Fruit fly (Drosophila melanogaster) whole organism, embryonic: ENCODE measurements around the gene CG1307.

ENCODE experiments used
- ATbp ChIP-seq: fragments of 200-800 bp; sonication (Bioruptor generic); optimal IDR thresholded peaks from 2 replicates; lab custom pipeline; 2017; ENCODE audit warnings: missing biosample characterization, mild to moderate bottlenecking, missing genetic modification characterization, missing genetic modification reagents
- Ada2b ChIP-seq: fragments of 200-800 bp; sonication (Bioruptor generic); IDR thresholded peaks from 2 replicates; pipeline ENCODE4 v1.3.6; 2022; ENCODE audit warnings: missing biosample characterization, missing genetic modification characterization
- Atf3 ChIP-seq: fragments of 200-800 bp; sonication (Bioruptor generic); optimal IDR thresholded peaks from 3 replicates; lab custom pipeline; 2016; ENCODE audit warnings: missing biosample characterization, missing genetic modification characterization
- CG10979 ChIP-seq: fragments of 200-800 bp; sonication (Bioruptor generic); optimal IDR thresholded peaks from 2 replicates; lab custom pipeline; 2018; ENCODE audit warnings: missing biosample characterization, mild to moderate bottlenecking, missing genetic modification characterization, moderate library complexity
- CG11247 ChIP-seq: fragments of 200-800 bp; sonication (Bioruptor generic); IDR thresholded peaks from 2 replicates; pipeline ENCODE4 v1.3.6; 2022; ENCODE audit warnings: missing biosample characterization, missing genetic modification characterization
- CG12236 ChIP-seq: fragments of 200-800 bp; sonication (Bioruptor generic); optimal IDR thresholded peaks from 2 replicates; lab custom pipeline; 2016; ENCODE audit warnings: missing biosample characterization, missing genetic modification characterization
- CG12744 ChIP-seq: fragments of 200-800 bp; sonication (Bioruptor generic); optimal IDR thresholded peaks from 2 replicates; lab custom pipeline; 2016; ENCODE audit warnings: missing biosample characterization, missing genetic modification characterization
- CG14441 ChIP-seq: fragments of 200-800 bp; sonication (Bioruptor generic); IDR thresholded peaks from 2 replicates; pipeline ENCODE4 v1.3.6; 2022; ENCODE audit warnings: missing biosample characterization, missing genetic modification characterization
- CG1647 ChIP-seq: fragments of 200-800 bp; sonication (Bioruptor generic); optimal IDR thresholded peaks from 3 replicates; lab custom pipeline; 2016; ENCODE audit warnings: missing biosample characterization, missing genetic modification characterization
- CG16863 ChIP-seq: fragments of 200-800 bp; sonication (Bioruptor generic); optimal IDR thresholded peaks from 3 replicates; lab custom pipeline; 2016; ENCODE audit warnings: missing biosample characterization, missing genetic modification characterization
- CG17361 ChIP-seq: fragments of 200-800 bp; sonication (Bioruptor generic); IDR thresholded peaks from 3 replicates; pipeline ENCODE4 v1.3.6; 2022; ENCODE audit warnings: missing biosample characterization, missing genetic modification characterization
- CG17385 ChIP-seq: fragments of 200-800 bp; sonication (Bioruptor generic); optimal IDR thresholded peaks from 3 replicates; lab custom pipeline; 2018; ENCODE audit warnings: missing biosample characterization, mild to moderate bottlenecking, missing genetic modification characterization
- CG2129 ChIP-seq: fragments of 200-800 bp; sonication (Bioruptor generic); IDR thresholded peaks from 2 replicates; pipeline ENCODE4 v1.3.6; 2022; ENCODE audit warnings: missing biosample characterization, missing genetic modification characterization; ENCODE audit not compliant: partially characterized antibody
- CG31365 ChIP-seq: fragments of 200-800 bp; sonication (Bioruptor generic); optimal IDR thresholded peaks from 2 replicates; lab custom pipeline; 2018; ENCODE audit warnings: missing biosample characterization, mild to moderate bottlenecking, missing genetic modification characterization
- CG33213 ChIP-seq: fragments of 200-800 bp; sonication (Bioruptor generic); optimal IDR thresholded peaks from 3 replicates; lab custom pipeline; 2016; ENCODE audit warnings: missing biosample characterization, missing genetic modification characterization
- CG6689 ChIP-seq: fragments of 200-800 bp; sonication (Bioruptor generic); IDR thresholded peaks from 2 replicates; pipeline ENCODE4 v1.3.6; 2022; ENCODE audit warnings: missing biosample characterization, missing genetic modification characterization
- CG8290 ChIP-seq, 3 experiments: fragments of 200-800 bp; sonication (Bioruptor generic); optimal IDR thresholded peaks; 2 replicates each; lab custom pipeline; 2016 to 2019; ENCODE audit warnings: missing biosample characterization in 3 of 3, missing genetic modification characterization in 3 of 3, mild to moderate bottlenecking in 2 of 3, moderate library complexity in 1 of 3
- CG8765 ChIP-seq: fragments of 200-800 bp; sonication (Bioruptor generic); IDR thresholded peaks from 2 replicates; pipeline ENCODE4 v1.3.6; 2022; ENCODE audit warnings: missing biosample characterization, missing genetic modification characterization
- CG9932 ChIP-seq: fragments of 200-800 bp; sonication (Bioruptor generic); IDR thresholded peaks from 2 replicates; pipeline ENCODE4 v1.3.6; 2022; ENCODE audit warnings: missing biosample characterization, missing genetic modification characterization
- D19B ChIP-seq: fragments of 200-800 bp; sonication (Bioruptor generic); optimal IDR thresholded peaks from 2 replicates; lab custom pipeline; 2017; ENCODE audit warnings: missing biosample characterization, mild to moderate bottlenecking, missing genetic modification characterization
- Dref ChIP-seq: fragments of 200-800 bp; sonication (Bioruptor generic); IDR thresholded peaks from 2 replicates; pipeline ENCODE4 v1.3.6; 2022; ENCODE audit warnings: missing biosample characterization, missing genetic modification characterization
- Ets65A ChIP-seq: fragments of 200-800 bp; sonication (Bioruptor generic); peaks from one replicate; lab custom pipeline; 2016; ENCODE audit warnings: missing biosample characterization, missing genetic modification characterization
- GATAe ChIP-seq: fragments of 200-800 bp; sonication (Bioruptor generic); conservative IDR thresholded peaks from 2 replicates; pipeline ENCODE4 v1.3.6; 2022; ENCODE audit warnings: missing biosample characterization, missing genetic modification characterization
- HLH54F ChIP-seq: fragments of 200-800 bp; sonication (Bioruptor generic); optimal IDR thresholded peaks from 3 replicates; lab custom pipeline; 2016; ENCODE audit warnings: missing biosample characterization, missing genetic modification characterization
- NfI ChIP-seq: fragments of 200-800 bp; sonication (Bioruptor generic); optimal IDR thresholded peaks from 3 replicates; lab custom pipeline; 2018; ENCODE audit warnings: missing biosample characterization, mild to moderate bottlenecking, missing genetic modification characterization, moderate library complexity
- Poxn ChIP-seq: fragments of 200-800 bp; sonication (Bioruptor generic); IDR thresholded peaks from 2 replicates; pipeline ENCODE4 v1.3.6; 2022; ENCODE audit warnings: missing biosample characterization, missing genetic modification characterization
- Ravus ChIP-seq: fragments of 200-800 bp; sonication (Bioruptor generic); IDR thresholded peaks from 2 replicates; pipeline ENCODE4 v1.3.6; 2022; ENCODE audit warnings: missing biosample characterization, missing genetic modification characterization
- TFAM ChIP-seq: fragments of 200-800 bp; sonication (Bioruptor generic); optimal IDR thresholded peaks from 2 replicates; lab custom pipeline; 2017; ENCODE audit warnings: missing biosample characterization, missing genetic modification characterization, inconsistent platforms
- Trl ChIP-seq, 3 experiments: fragments of >200 bp in 2 of 3; fragments of 200-800 bp in 1 of 3; sonication (Bioruptor generic) in 1 of 3; optimal IDR thresholded peaks; 2 replicates in 1 of 3; 3 replicates in 2 of 3; lab custom pipeline; 2016 to 2017; ENCODE audit warnings: missing biosample characterization in 1 of 3, missing genetic modification characterization in 1 of 3
- Xbp1 ChIP-seq: fragments of 200-800 bp; sonication (Bioruptor generic); optimal IDR thresholded peaks from 3 replicates; lab custom pipeline; 2016; ENCODE audit warnings: missing biosample characterization, mild to moderate bottlenecking, missing genetic modification characterization
- ase ChIP-seq: fragments of 200-800 bp; sonication (Bioruptor generic); IDR thresholded peaks from 3 replicates; pipeline ENCODE4 v1.3.6; 2022; ENCODE audit warnings: missing biosample characterization, missing genetic modification characterization
- btn ChIP-seq: fragments of 200-800 bp; sonication (Bioruptor generic); optimal IDR thresholded peaks from 2 replicates; lab custom pipeline; 2016; ENCODE audit warnings: missing biosample characterization, missing genetic modification characterization
- dan ChIP-seq: fragments of 200-800 bp; sonication (Bioruptor generic); IDR thresholded peaks from 2 replicates; pipeline ENCODE4 v1.3.6; 2022; ENCODE audit warnings: missing biosample characterization, missing genetic modification characterization
- dysf ChIP-seq: fragments of 200-800 bp; sonication (Bioruptor generic); IDR thresholded peaks from 3 replicates; pipeline ENCODE4 v1.3.6; 2022; ENCODE audit warnings: missing biosample characterization, missing genetic modification characterization
- emc ChIP-seq: fragments of 200-800 bp; sonication (Bioruptor generic); optimal IDR thresholded peaks from 2 replicates; lab custom pipeline; 2016; ENCODE audit warnings: missing biosample characterization, missing genetic modification characterization
- exex ChIP-seq: fragments of 200-800 bp; sonication (Bioruptor generic); optimal IDR thresholded peaks from 4 replicates; lab custom pipeline; 2018; ENCODE audit warnings: missing biosample characterization, mild to moderate bottlenecking, missing genetic modification characterization, moderate library complexity
- fd3F ChIP-seq: fragments of 200-800 bp; sonication (Bioruptor generic); optimal IDR thresholded peaks from 2 replicates; lab custom pipeline; 2018; ENCODE audit warnings: missing biosample characterization, mild to moderate bottlenecking, missing genetic modification characterization, moderate library complexity
- fru ChIP-seq: fragments of >200 bp; optimal IDR thresholded peaks from 2 replicates; lab custom pipeline; 2017
- fu2 ChIP-seq: fragments of 200-800 bp; sonication (Bioruptor generic); optimal IDR thresholded peaks from 2 replicates; lab custom pipeline; 2016; ENCODE audit warnings: missing biosample characterization, missing genetic modification characterization
- grn ChIP-seq: fragments of 200-800 bp; sonication (Bioruptor generic); optimal IDR thresholded peaks from 3 replicates; lab custom pipeline; 2017; ENCODE audit warnings: missing biosample characterization, missing genetic modification characterization
- jing ChIP-seq: fragments of 200-800 bp; sonication (Bioruptor generic); optimal IDR thresholded peaks from 2 replicates; lab custom pipeline; 2018; ENCODE audit warnings: missing biosample characterization, mild to moderate bottlenecking, missing genetic modification characterization
- psq ChIP-seq: fragments of 200-800 bp; sonication (Bioruptor generic); optimal IDR thresholded peaks from 2 replicates; lab custom pipeline; 2017; ENCODE audit warnings: missing biosample characterization, missing genetic modification characterization
- ssp ChIP-seq: fragments of 200-800 bp; sonication (Bioruptor generic); IDR thresholded peaks from 2 replicates; pipeline ENCODE4 v1.3.6; 2022; ENCODE audit warnings: missing biosample characterization, missing genetic modification characterization
- trh ChIP-seq: fragments of 200-800 bp; sonication (Bioruptor generic); optimal IDR thresholded peaks from 2 replicates; lab custom pipeline; 2016; ENCODE audit warnings: missing biosample characterization, missing genetic modification characterization

CG1307 gene

dm6 chr3R:6646740-6647139 lies 10.5 kb downstream of the CG1307 start, which contains the start of gene Taf1 (continued):
- TF ChIP-seq trh (GFP tag; lab: Kevin White, UChicago) (no peak), ssp (GFP tag; lab: Robert Waterston, UW) (no peak), Dref (GFP tag; lab: Robert Waterston, UW) (peak; percentile 40; the same call in 1 of the 2 replicates), CG1647 (GFP tag; lab: Kevin White, UChicago) (no peak), CG33213 (GFP tag; lab: Kevin White, UChicago) (peak; percentile 66), emc (GFP tag; lab: Kevin White, UChicago) (no peak), CG6689 (GFP tag; lab: Robert Waterston, UW) (no peak), fu2 (no peak), CG17385 (GFP tag; lab: Kevin White, UChicago) (no peak), NfI (no peak), CG2129 (GFP tag; lab: Robert Waterston, UW) (no peak), Trl (optimal IDR thresholded peaks at IDR 0.05; lab: Kevin White, UChicago) (no peak), Trl (GFP tag; optimal IDR thresholded peaks at IDR 0.05; lab: Kevin White, UChicago) (no peak), jing (no peak), btn (GFP tag; lab: Kevin White, UChicago) (no peak), D19B (GFP tag; lab: Kevin White, UChicago) (no peak), dan (GFP tag; lab: Robert Waterston, UW) (no peak), CG8290 (GFP tag; optimal IDR thresholded peaks at IDR 0.05; lab: Kevin White, UChicago) (no peak), CG8290 (tag; optimal IDR thresholded peaks at IDR 0.05; lab: Kevin White, UChicago) (no peak), ase (GFP tag; lab: Robert Waterston, UW) (no peak), ATbp (GFP tag; lab: Kevin White, UChicago) (no peak)

- TF ChIP-seq CG9932 (GFP tag; lab: Robert Waterston, UW), result no peak
- TF ChIP-seq fru (lab: Kevin White, UChicago), result no peak
- TF ChIP-seq CG12744 (GFP tag; lab: Kevin White, UChicago), result no peak
- no peak for TF ChIP-seq Poxn (GFP tag; lab: Robert Waterston, UW)
- TF ChIP-seq CG12236, result no peak
- TF ChIP-seq CG11247, result no peak
- TF ChIP-seq HLH54F (GFP tag; lab: Kevin White, UChicago), result no peak
- TF ChIP-seq D19B (GFP tag; lab: Kevin White, UChicago), result peak; percentile 85
- no peak for TF ChIP-seq TFAM (GFP tag; lab: Kevin White, UChicago)
- no peak for TF ChIP-seq psq
- no peak for TF ChIP-seq dysf (GFP tag; lab: Robert Waterston, UW)
- no peak for TF ChIP-seq fd3F (GFP tag; lab: Kevin White, UChicago)
- TF ChIP-seq grn (GFP tag; lab: Kevin White, UChicago), result peak; percentile 23
- TF ChIP-seq CG10979 (tag; lab: Kevin White, UChicago), result no peak
- peak; percentile 49 for TF ChIP-seq GATAe (GFP tag; lab: Robert Waterston, UW)
- no peak for TF ChIP-seq ATbp (GFP tag; lab: Kevin White, UChicago)
- peak; percentile 13 for TF ChIP-seq exex (tag; lab: Kevin White, UChicago)
- TF ChIP-seq Ets65A (GFP tag; lab: Kevin White, UChicago), result peak; percentile 11
- no peak for TF ChIP-seq CG17361 (GFP tag; lab: Robert Waterston, UW)
Measured at dm6 chr3R:6644334-6644733, 12.9 kb downstream of the CG1307 start, which contains the start of gene Ass. Gene Ass, minus strand, starts transcription at chr3R:6644434.

- TF ChIP-seq Ada2b (GFP tag; lab: Robert Waterston, UW) (no peak), Xbp1 (GFP tag; lab: Kevin White, UChicago) (no peak), CG12236 (no peak), CG14441 (GFP tag; lab: Robert Waterston, UW) (no peak), Atf3 (GFP tag; lab: Kevin White, UChicago) (no peak), CG31365 (tag; lab: Kevin White, UChicago) (no peak), CG8765 (GFP tag; lab: Robert Waterston, UW) (no peak), Ravus (GFP tag; lab: Robert Waterston, UW) (no peak), CG16863 (GFP tag; lab: Kevin White, UChicago) (no peak)
Measured at dm6 chr3R:6640932-6641331, 16.3 kb downstream of the CG1307 start, which contains the start of gene CG31286. Gene CG31286, plus strand, starts transcription at chr3R:6641232.
